Worm (Caenorhabditis elegans): ENCODE measurements around the gene let-60.

DNA sequence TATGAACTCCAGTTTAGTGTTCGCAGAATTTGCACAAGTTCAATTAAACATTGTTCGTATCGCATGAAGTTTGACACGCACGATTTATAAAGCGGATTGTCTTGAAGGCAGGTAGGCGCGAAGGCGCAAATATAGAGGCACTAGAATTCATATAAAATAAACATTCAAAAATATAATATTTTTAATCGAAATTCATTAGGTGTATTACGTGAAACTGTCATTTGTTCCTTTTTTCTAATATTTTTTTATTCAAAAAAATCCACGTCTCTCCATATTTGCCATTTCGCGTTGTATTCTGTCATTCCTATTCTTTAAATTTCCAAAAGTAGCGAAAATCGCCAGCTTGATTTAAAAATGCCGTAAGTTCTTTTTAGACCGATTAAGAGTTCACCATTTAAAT lies 49.1 kb downstream of the let-60 start, which contains the start of gene ZK809.1:
- TF ChIP-seq flt-1 (GFP tag; IDR thresholded peaks at IDR 0.05) (no peak), klf-2 (GFP tag; conservative IDR thresholded peaks at IDR 0.05) (no peak), med-1 (GFP tag; optimal IDR thresholded peaks at IDR 0.05; ENCODE audit: insufficient read depth) (no peak)
